Worm (Caenorhabditis elegans) whole organism, L4 larva: Measurements from ENCODE around the gene txdc-17.

Experiments used
- D1046.2 ChIP-seq: fragments of 200-800 bp; sonication (Bioruptor generic); IDR thresholded peaks from 2 replicates; pipeline ENCODE4 v1.3.6; 2022; ENCODE audit warnings: missing genetic modification characterization, missing compliant biosample characterization
- F10B5.3 ChIP-seq: sonication (generic microtip); optimal IDR thresholded peaks from 2 replicates; lab custom pipeline; 2016; ENCODE audit warnings: mild to moderate bottlenecking, missing genetic modification characterization, missing compliant biosample characterization
- F26F4.8 ChIP-seq: fragments of 200-800 bp; sonication (Bioruptor generic); conservative IDR thresholded peaks from 2 replicates; pipeline ENCODE4 v1.3.6; 2022; ENCODE audit warnings: missing genetic modification characterization, missing compliant biosample characterization
- F37D6.2 ChIP-seq: sonication (generic microtip); optimal IDR thresholded peaks from 2 replicates; lab custom pipeline; 2016; ENCODE audit warnings: mild to moderate bottlenecking, missing genetic modification characterization, missing compliant biosample characterization
- F44E2.7 ChIP-seq: fragments of 200-800 bp; sonication (Bioruptor generic); IDR thresholded peaks from 2 replicates; pipeline ENCODE4 v2.1.2; 2022; ENCODE audit warnings: missing genetic modification characterization, missing compliant biosample characterization
- F49E8.2 ChIP-seq: sonication (generic microtip); optimal IDR thresholded peaks from 2 replicates; lab custom pipeline; 2016; ENCODE audit warnings: missing compliant biosample characterization, mild to moderate bottlenecking, missing genetic modification characterization, borderline replicate concordance
- R02D3.7 ChIP-seq: fragments of 150-350 bp; sonication (generic microtip); optimal IDR thresholded peaks from 3 replicates; lab custom pipeline; 2014; ENCODE audit warnings: missing biosample characterization, missing genetic modification characterization
- T26A8.4 ChIP-seq: fragments of 200-800 bp; sonication (Bioruptor generic); IDR thresholded peaks from 2 replicates; pipeline ENCODE4 v1.3.6; 2022; ENCODE audit warnings: missing genetic modification characterization, missing compliant biosample characterization
- Y48G9A.11 ChIP-seq: fragments of 200-800 bp; sonication (Bioruptor generic); IDR thresholded peaks from 2 replicates; pipeline ENCODE4 v1.3.6; 2022; ENCODE audit warnings: missing genetic modification reagents, missing genetic modification characterization, missing compliant biosample characterization
- Y5F2A.4 ChIP-seq: fragments of 200-800 bp; sonication (Bioruptor generic); optimal IDR thresholded peaks from 2 replicates; lab custom pipeline; 2018; ENCODE audit warnings: mild to moderate bottlenecking, missing genetic modification characterization, missing compliant biosample characterization
- Y75B8A.6 ChIP-seq: fragments of 200-800 bp; sonication (Bioruptor generic); IDR thresholded peaks from 2 replicates; pipeline ENCODE4 v1.3.6; 2022; ENCODE audit warnings: missing genetic modification reagents, missing genetic modification characterization, missing compliant biosample characterization
- ZK337.2 ChIP-seq: fragments of 200-800 bp; sonication (Bioruptor generic); IDR thresholded peaks from 2 replicates; pipeline ENCODE4 v1.3.6; 2022; ENCODE audit warnings: missing genetic modification reagents, missing genetic modification characterization, missing compliant biosample characterization
- arid-1 ChIP-seq: fragments of 200-800 bp; sonication (Bioruptor generic); conservative IDR thresholded peaks from 2 replicates; pipeline ENCODE4 v1.3.6; 2022; ENCODE audit warnings: missing genetic modification reagents, missing genetic modification characterization, missing compliant biosample characterization
- ceh-28 ChIP-seq: fragments of 150-350 bp; optimal IDR thresholded peaks from 2 replicates; lab custom pipeline; 2014; ENCODE audit warnings: missing biosample characterization, missing genetic modification reagents, missing genetic modification characterization
- ceh-44 ChIP-seq: fragments of 200-800 bp; sonication (Bioruptor generic); IDR thresholded peaks from 2 replicates; pipeline ENCODE4 v1.3.6; 2022; ENCODE audit warnings: missing genetic modification reagents, missing genetic modification characterization, missing compliant biosample characterization
- ceh-62 ChIP-seq: sonication (generic microtip); optimal IDR thresholded peaks from 2 replicates; lab custom pipeline; 2017; ENCODE audit warnings: missing biosample characterization, missing genetic modification characterization
- ces-1 ChIP-seq: fragments of 150-350 bp; sonication (generic microtip); optimal IDR thresholded peaks from 4 replicates; lab custom pipeline; 2014; ENCODE audit warnings: missing biosample characterization, missing genetic modification reagents, missing genetic modification characterization
- cey-2 ChIP-seq: sonication (generic microtip); optimal IDR thresholded peaks from 3 replicates; lab custom pipeline; 2017; ENCODE audit warnings: missing genetic modification characterization, mild to moderate bottlenecking, missing compliant biosample characterization, antibody characterized with exemption, borderline replicate concordance; ENCODE audit not compliant: insufficient read depth
- daf-12 ChIP-seq: fragments of 150-350 bp; optimal IDR thresholded peaks from 2 replicates; lab custom pipeline; 2014; ENCODE audit warnings: missing biosample characterization, missing genetic modification reagents, missing genetic modification characterization
- daf-8 ChIP-seq: fragments of 200-800 bp; sonication (Bioruptor generic); IDR thresholded peaks from 2 replicates; pipeline ENCODE4 v1.3.6; 2022; ENCODE audit warnings: missing genetic modification characterization, missing compliant biosample characterization
- dmd-6 ChIP-seq: fragments of 200-800 bp; sonication (Bioruptor generic); IDR thresholded peaks from 2 replicates; pipeline ENCODE4 v1.3.6; 2022; ENCODE audit warnings: missing genetic modification reagents, missing genetic modification characterization, missing compliant biosample characterization
- dmd-8 ChIP-seq: fragments of 200-800 bp; sonication (Bioruptor generic); IDR thresholded peaks from 2 replicates; pipeline ENCODE4 v1.3.6; 2022; ENCODE audit warnings: missing genetic modification characterization, missing compliant biosample characterization
- duxl-1 ChIP-seq: sonication (generic microtip); optimal IDR thresholded peaks from 2 replicates; lab custom pipeline; 2016; ENCODE audit warnings: mild to moderate bottlenecking, missing genetic modification characterization, moderate library complexity, missing compliant biosample characterization; ENCODE audit not compliant: poor library complexity
- dve-1 ChIP-seq: sonication (generic microtip); optimal IDR thresholded peaks from 2 replicates; lab custom pipeline; 2017; ENCODE audit warnings: antibody characterized with exemption, mild to moderate bottlenecking, missing genetic modification characterization, missing compliant biosample characterization; ENCODE audit not compliant: insufficient read depth
- egl-43 ChIP-seq: fragments of 200-800 bp; sonication (Bioruptor generic); IDR thresholded peaks from 2 replicates; pipeline ENCODE4 v1.3.6; 2022; ENCODE audit warnings: missing genetic modification reagents, missing genetic modification characterization, missing compliant biosample characterization
- fkh-10 ChIP-seq: fragments of 150-350 bp; optimal IDR thresholded peaks from 2 replicates; lab custom pipeline; 2014; ENCODE audit warnings: missing biosample characterization, missing genetic modification reagents, missing genetic modification characterization
- gei-8 ChIP-seq: fragments of 200-800 bp; sonication (Bioruptor generic); optimal IDR thresholded peaks from 2 replicates; lab custom pipeline; 2018; ENCODE audit warnings: mild to moderate bottlenecking, missing genetic modification characterization, missing compliant biosample characterization
- hlh-11 ChIP-seq: fragments of 200-800 bp; sonication (Bioruptor generic); optimal IDR thresholded peaks from 2 replicates; lab custom pipeline; 2018; ENCODE audit warnings: mild to moderate bottlenecking, missing genetic modification characterization, missing compliant biosample characterization
- hlh-30 ChIP-seq: sonication (generic microtip); optimal IDR thresholded peaks from 2 replicates; lab custom pipeline; 2017; ENCODE audit warnings: antibody characterized with exemption, mild to moderate bottlenecking, missing genetic modification characterization, missing compliant biosample characterization; ENCODE audit not compliant: insufficient read depth
- hmg-1.1 ChIP-seq: fragments of 200-800 bp; sonication (Bioruptor generic); IDR thresholded peaks from 2 replicates; pipeline ENCODE4 v1.3.6; 2022; ENCODE audit warnings: missing genetic modification reagents, missing genetic modification characterization, missing compliant biosample characterization
- lim-7 ChIP-seq: fragments of 200-800 bp; sonication (Bioruptor generic); IDR thresholded peaks from 2 replicates; pipeline ENCODE4 v1.3.6; 2022; ENCODE audit warnings: missing genetic modification characterization, missing compliant biosample characterization
- lin-13 ChIP-seq: fragments of 150-350 bp; optimal IDR thresholded peaks from 2 replicates; lab custom pipeline; 2014; ENCODE audit warnings: missing biosample characterization, missing genetic modification reagents, missing genetic modification characterization
- lin-39 ChIP-seq: fragments of 150-350 bp; optimal IDR thresholded peaks from 2 replicates; lab custom pipeline; 2014; ENCODE audit warnings: missing biosample characterization, missing genetic modification reagents, missing genetic modification characterization
- lir-3 ChIP-seq: sonication (generic microtip); optimal IDR thresholded peaks from 2 replicates; lab custom pipeline; 2016; ENCODE audit warnings: mild to moderate bottlenecking, missing genetic modification characterization, missing compliant biosample characterization
- mxl-3 ChIP-seq: fragments of 200-800 bp; sonication (Bioruptor generic); optimal IDR thresholded peaks from 2 replicates; lab custom pipeline; 2018; ENCODE audit warnings: mild to moderate bottlenecking, missing genetic modification characterization, missing compliant biosample characterization
- nhr-102 ChIP-seq: sonication (generic microtip); optimal IDR thresholded peaks from 2 replicates; lab custom pipeline; 2016; ENCODE audit warnings: mild to moderate bottlenecking, missing genetic modification characterization, moderate library complexity, missing compliant biosample characterization
- nhr-111 ChIP-seq: fragments of 200-800 bp; sonication (Bioruptor generic); optimal IDR thresholded peaks from 2 replicates; lab custom pipeline; 2018; ENCODE audit warnings: mild to moderate bottlenecking, missing genetic modification characterization, missing compliant biosample characterization
- nhr-28 ChIP-seq: fragments of 150-350 bp; optimal IDR thresholded peaks from 2 replicates; lab custom pipeline; 2014; ENCODE audit warnings: missing biosample characterization, missing genetic modification characterization
- nhr-41 ChIP-seq: fragments of 200-800 bp; sonication (Bioruptor generic); IDR thresholded peaks from 2 replicates; pipeline ENCODE4 v1.3.6; 2022; ENCODE audit warnings: missing genetic modification reagents, missing genetic modification characterization, missing compliant biosample characterization
- nhr-48 ChIP-seq: sonication (generic microtip); optimal IDR thresholded peaks from 2 replicates; lab custom pipeline; 2016; ENCODE audit warnings: mild to moderate bottlenecking, missing genetic modification characterization, missing compliant biosample characterization
- nhr-76 ChIP-seq: fragments of 150-350 bp; optimal IDR thresholded peaks from 2 replicates; lab custom pipeline; 2014; ENCODE audit warnings: missing biosample characterization, missing genetic modification characterization
- nhr-77 ChIP-seq: fragments of 150-350 bp; optimal IDR thresholded peaks from 2 replicates; lab custom pipeline; 2014; ENCODE audit warnings: missing biosample characterization, missing genetic modification characterization
- php-3 ChIP-seq: fragments of 200-800 bp; sonication (Bioruptor generic); IDR thresholded peaks from 2 replicates; pipeline ENCODE4 v1.3.6; 2022; ENCODE audit warnings: missing genetic modification reagents, missing genetic modification characterization, missing compliant biosample characterization
- sdz-12 ChIP-seq: fragments of 200-800 bp; sonication (Bioruptor generic); optimal IDR thresholded peaks from 2 replicates; lab custom pipeline; 2018; ENCODE audit warnings: mild to moderate bottlenecking, missing genetic modification characterization, missing compliant biosample characterization
- tag-97 ChIP-seq: fragments of 200-800 bp; sonication (Bioruptor generic); IDR thresholded peaks from 2 replicates; pipeline ENCODE4 v1.3.6; 2022; ENCODE audit warnings: missing genetic modification characterization, missing compliant biosample characterization
- tra-1 ChIP-seq: fragments of 200-800 bp; sonication (Bioruptor generic); IDR thresholded peaks from 2 replicates; pipeline ENCODE4 v1.3.6; 2022; ENCODE audit warnings: missing genetic modification reagents, missing genetic modification characterization, missing compliant biosample characterization
- unc-130 ChIP-seq: sonication (generic microtip); optimal IDR thresholded peaks from 2 replicates; lab custom pipeline; 2016; ENCODE audit warnings: missing genetic modification reagents, missing genetic modification characterization, missing compliant biosample characterization
- vab-7 ChIP-seq: fragments of 200-800 bp; sonication (Bioruptor generic); IDR thresholded peaks from 2 replicates; pipeline ENCODE4 v1.3.6; 2022; ENCODE audit warnings: missing genetic modification reagents, missing genetic modification characterization, missing compliant biosample characterization
- zfp-2 ChIP-seq: sonication (generic microtip); optimal IDR thresholded peaks from 2 replicates; lab custom pipeline; 2016; ENCODE audit warnings: mild to moderate bottlenecking, missing genetic modification characterization, missing compliant biosample characterization
- zip-2 ChIP-seq: fragments of 150-350 bp; optimal IDR thresholded peaks from 2 replicates; lab custom pipeline; 2014; ENCODE audit warnings: missing biosample characterization, missing genetic modification characterization
- ztf-11 ChIP-seq: fragments of 150-350 bp; optimal IDR thresholded peaks from 2 replicates; lab custom pipeline; 2014; ENCODE audit warnings: missing biosample characterization, missing genetic modification characterization

Gene txdc-17

ce11 chrIII:2785840-2786239 is 48.6 kb upstream of the txdc-17 start, which contains the start of gene Y71H2AM.20 (continued):
- no peak for TF ChIP-seq lir-3 (tag; lab: Kevin White, UChicago)
- no peak for TF ChIP-seq gei-8 (GFP tag; lab: Kevin White, UChicago)
- TF ChIP-seq ceh-28 (tag; lab: Kevin White, UChicago) = peak; percentile 66
- no peak for TF ChIP-seq ztf-11 (tag; lab: Kevin White, UChicago)
- peak; percentile 86 for TF ChIP-seq F37D6.2
- TF ChIP-seq cey-2 = no peak
- no peak for TF ChIP-seq F10B5.3 (tag; lab: Kevin White, UChicago)
- TF ChIP-seq ZK337.2 (GFP tag; lab: Robert Waterston, UW) = no peak
- TF ChIP-seq vab-7 (GFP tag; lab: Robert Waterston, UW) = peak; percentile 88
- TF ChIP-seq zfp-2 (tag; lab: Kevin White, UChicago) = peak; percentile 81
- TF ChIP-seq nhr-41 (GFP tag; lab: Robert Waterston, UW) = no peak
- no peak; the same call in 1 of the 2 replicates for TF ChIP-seq lim-7 (GFP tag; lab: Robert Waterston, UW)
- peak; percentile 98 for TF ChIP-seq lin-13 (GFP tag; lab: Kevin White, UChicago)
- TF ChIP-seq unc-130 = peak; percentile 91
- TF ChIP-seq dmd-8 (GFP tag; lab: Robert Waterston, UW) = no peak
- peak; percentile 99 for TF ChIP-seq dve-1 (tag; lab: Kevin White, UChicago)
- TF ChIP-seq zip-2 (tag; lab: Kevin White, UChicago) = peak; percentile 73
- peak; percentile 91 for TF ChIP-seq hlh-11 (tag; lab: Kevin White, UChicago)
- peak; percentile 68 for TF ChIP-seq T26A8.4 (GFP tag; lab: Robert Waterston, UW)
- TF ChIP-seq egl-43 = no peak
- no peak for TF ChIP-seq tag-97 (GFP tag; lab: Robert Waterston, UW)
- TF ChIP-seq nhr-48 (tag; lab: Kevin White, UChicago) = peak; percentile 52
- no peak for TF ChIP-seq lin-39 (tag; lab: Kevin White, UChicago)
- TF ChIP-seq daf-12 (tag; lab: Kevin White, UChicago) = no peak
- TF ChIP-seq hmg-1.1 (GFP tag; lab: Robert Waterston, UW) = peak; percentile 94
- TF ChIP-seq daf-8 (GFP tag; lab: Robert Waterston, UW) = no peak
- peak; percentile 97 for TF ChIP-seq fkh-10
- no peak for TF ChIP-seq nhr-111 (GFP tag; lab: Kevin White, UChicago)
- peak; percentile 98 for TF ChIP-seq nhr-77
- TF ChIP-seq D1046.2 (GFP tag; lab: Robert Waterston, UW) = peak; percentile 69; the same call in 1 of the 2 replicates
- no peak for TF ChIP-seq sdz-12 (GFP tag; lab: Kevin White, UChicago)
- TF ChIP-seq F26F4.8 (GFP tag; lab: Robert Waterston, UW) = no peak
- peak; percentile 91 for TF ChIP-seq dmd-6 (GFP tag; lab: Robert Waterston, UW)
- TF ChIP-seq nhr-102 (tag; lab: Kevin White, UChicago) = peak; percentile 50
- peak; percentile 92 for TF ChIP-seq nhr-28
- peak; percentile 93 for TF ChIP-seq hlh-30 (tag; lab: Kevin White, UChicago)
- no peak for TF ChIP-seq ceh-62
- no peak for TF ChIP-seq Y5F2A.4
- peak; percentile 61; the same call in 1 of the 2 replicates for TF ChIP-seq Y75B8A.6 (GFP tag; lab: Robert Waterston, UW)
- peak; percentile 76 for TF ChIP-seq F49E8.2
- peak; percentile 47; the same call in 1 of the 2 replicates for TF ChIP-seq Y48G9A.11 (GFP tag; lab: Robert Waterston, UW)
- peak; percentile 16 for TF ChIP-seq nhr-76 (tag; lab: Kevin White, UChicago)
- peak; percentile 80 for TF ChIP-seq duxl-1 (tag; lab: Kevin White, UChicago)
- peak; percentile 40 for TF ChIP-seq R02D3.7 (tag; lab: Kevin White, UChicago)
- peak; percentile 45; the same call in 1 of the 2 replicates for TF ChIP-seq ceh-44 (GFP tag; lab: Robert Waterston, UW)
- peak; percentile 57 for TF ChIP-seq php-3 (GFP tag; lab: Robert Waterston, UW)
- TF ChIP-seq arid-1 (GFP tag; lab: Robert Waterston, UW) = peak; percentile 94
- peak; percentile 76 for TF ChIP-seq ces-1
- TF ChIP-seq F44E2.7 = no peak
- TF ChIP-seq tra-1 (GFP tag; lab: Robert Waterston, UW) = peak; percentile 44; the same call in 1 of the 2 replicates
- TF ChIP-seq mxl-3 (GFP tag; lab: Kevin White, UChicago) = peak; percentile 69
